Fruit fly (Drosophila melanogaster): ENCODE results near the gene Raf.

The Raf gene

DNA sequence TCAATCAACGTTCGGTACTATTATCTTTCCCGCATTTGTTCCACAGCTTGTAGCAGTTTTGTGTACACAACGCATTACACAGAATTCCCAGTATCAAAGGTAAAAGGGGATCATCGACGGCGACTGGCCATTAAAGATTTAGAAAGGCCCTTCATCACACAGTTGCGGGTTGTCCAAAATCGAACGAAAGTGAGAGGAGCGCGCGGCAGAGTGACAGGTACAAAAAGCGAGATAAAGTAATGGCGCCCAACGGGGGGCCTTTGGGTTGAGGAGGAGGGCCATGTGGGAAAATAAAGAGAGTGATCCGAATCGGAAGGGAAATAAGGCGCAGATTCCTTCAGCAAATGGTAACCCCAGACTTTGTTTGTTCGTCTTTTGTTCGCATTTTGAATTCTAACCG lies 68.5 kb downstream of the Raf start:
- TF ChIP-seq CkIIα-i1 (GFP tag; IDR thresholded peaks at IDR 0.05), result no peak
- TF ChIP-seq gcm (GFP tag; optimal IDR thresholded peaks at IDR 0.05), result peak; percentile 10
- no peak for TF ChIP-seq CG18262 (tag; optimal IDR thresholded peaks at IDR 0.05)
- peak; percentile 61 for TF ChIP-seq Ets65A (GFP tag)
- TF ChIP-seq Lim3 (GFP tag; IDR thresholded peaks at IDR 0.05), result no peak
- TF ChIP-seq Blimp-1 (GFP tag; optimal IDR thresholded peaks at IDR 0.05), result peak; percentile 93
- peak in 1 of 3 experiments; percentile 49 for TF ChIP-seq Stat92E (GFP tag; optimal IDR thresholded peaks at IDR 0.05)
- TF ChIP-seq Side (GFP tag; optimal IDR thresholded peaks at IDR 0.05), result no peak

DNA sequence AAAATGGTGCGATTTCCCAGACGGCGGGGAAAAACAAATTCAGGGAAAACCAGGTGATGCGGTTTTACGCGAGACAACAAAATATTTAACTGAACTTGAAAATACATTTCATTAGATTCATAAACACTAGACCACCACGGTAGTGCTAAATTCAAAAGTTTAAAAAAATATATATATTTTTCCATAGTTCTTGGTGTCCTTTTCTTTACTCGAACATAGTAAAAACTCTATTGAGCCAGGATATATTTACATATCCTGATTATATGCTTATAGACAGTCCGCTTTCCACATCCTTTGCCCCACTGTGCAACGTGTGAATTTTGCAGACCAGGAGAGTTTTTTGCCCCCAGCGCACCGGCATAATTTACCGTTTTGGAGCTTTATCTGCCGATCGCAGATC lies 70.1 kb downstream of the Raf start:
- TF ChIP-seq bigmax (GFP tag; optimal IDR thresholded peaks at IDR 0.05) (no peak), CG34224 (GFP tag; IDR thresholded peaks at IDR 0.05; ENCODE audit: partially characterized antibody) (no peak), CG32767 (GFP tag; IDR thresholded peaks at IDR 0.05) (no peak), pan (optimal IDR thresholded peaks at IDR 0.05) (no peak), pan (GFP tag; optimal IDR thresholded peaks at IDR 0.05 in 1 of 2, IDR thresholded peaks at IDR 0.05 in 1 of 2) (no peak), CG8944 (GFP tag; optimal IDR thresholded peaks at IDR 0.05) (no peak), CG31365 (tag; optimal IDR thresholded peaks at IDR 0.05) (no peak), dimm (GFP tag; IDR thresholded peaks at IDR 0.05) (no peak), Xrp1 (GFP tag; IDR thresholded peaks at IDR 0.05) (peak; percentile 51), pros (GFP tag; optimal IDR thresholded peaks at IDR 0.05) (no peak), Antp (GFP tag; optimal IDR thresholded peaks at IDR 0.05) (no peak), CG11456 (GFP tag; IDR thresholded peaks at IDR 0.05) (no peak), CG4820 (GFP tag; optimal IDR thresholded peaks at IDR 0.05) (no peak), CG12391 (tag; optimal IDR thresholded peaks at IDR 0.05) (peak; percentile 21), Elba2 (GFP tag; optimal IDR thresholded peaks at IDR 0.05) (no peak), ken (GFP tag; IDR thresholded peaks at IDR 0.05) (no peak), Usf (GFP tag; optimal IDR thresholded peaks at IDR 0.05) (no peak), CG2202 (tag; optimal IDR thresholded peaks at IDR 0.05) (no peak), slbo (GFP tag; IDR thresholded peaks at IDR 0.05) (0 out of 2 replicates have a peak, but pooled peaks have one; percentile 15), ato (GFP tag; IDR thresholded peaks at IDR 0.05; ENCODE audit: partially characterized antibody) (no peak), hbn (GFP tag; IDR thresholded peaks at IDR 0.05; ENCODE audit: partially characterized antibody) (no peak), zfh1 (GFP tag; IDR thresholded peaks at IDR 0.05) (no peak), CG15269 (tag; optimal IDR thresholded peaks at IDR 0.05) (peak; percentile 30), CG7928 (GFP tag; optimal IDR thresholded peaks at IDR 0.05) (no peak), CG6854 (GFP tag; optimal IDR thresholded peaks at IDR 0.05) (no peak), slp2 (GFP tag; optimal IDR thresholded peaks at IDR 0.05) (no peak), cg (GFP tag; optimal IDR thresholded peaks at IDR 0.05) (no peak), gfzf (GFP tag; optimal IDR thresholded peaks at IDR 0.05) (no peak), CG10267 (tag; optimal IDR thresholded peaks at IDR 0.05) (no peak), Mrtf (GFP tag; IDR thresholded peaks at IDR 0.05) (no peak), CG3407 (GFP tag; optimal IDR thresholded peaks at IDR 0.05) (no peak), chn (GFP tag; optimal IDR thresholded peaks at IDR 0.05) (no peak), maf-S (GFP tag; optimal IDR thresholded peaks at IDR 0.05) (no peak), tap (tag; optimal IDR thresholded peaks at IDR 0.05) (no peak), scrt (GFP tag; optimal IDR thresholded peaks at IDR 0.05) (no peak), CG13296 (GFP tag; optimal IDR thresholded peaks at IDR 0.05) (no peak), pnt (GFP tag; optimal IDR thresholded peaks at IDR 0.05) (no peak), fd64A (GFP tag; optimal IDR thresholded peaks at IDR 0.05) (no peak), CG32772 (GFP tag; IDR thresholded peaks at IDR 0.05) (no peak), Hmr (GFP tag; optimal IDR thresholded peaks at IDR 0.05) (no peak), CG14441 (GFP tag; IDR thresholded peaks at IDR 0.05) (0 out of 2 replicates have a peak, but pooled peaks have one; percentile 10), CG18619 (GFP tag; optimal IDR thresholded peaks at IDR 0.05) (no peak), YL-1 (GFP tag; optimal IDR thresholded peaks at IDR 0.05) (no peak)
